Worm (Caenorhabditis elegans) whole organism, L3 larva: Measurements from ENCODE around the gene Y46B2A.3.

Experiments
- ama-1 ChIP-seq: fragments of 150-350 bp; optimal IDR thresholded peaks from 2 replicates; lab custom pipeline; 2018
- egl-27 ChIP-seq: sonication (generic microtip); optimal IDR thresholded peaks from 4 replicates; lab custom pipeline; 2017; ENCODE audit warnings: missing biosample characterization, missing genetic modification reagents, missing genetic modification characterization
- egl-5 ChIP-seq: fragments of 150-350 bp; optimal IDR thresholded peaks from 2 replicates; lab custom pipeline; 2017; ENCODE audit warnings: missing biosample characterization, missing genetic modification reagents, missing genetic modification characterization, inconsistent platforms
- elt-3 ChIP-seq, 3 experiments: fragments of 150-350 bp in 1 of 3; sonication (generic microtip) in 2 of 3; optimal IDR thresholded peaks; 2 replicates in 2 of 3; 4 replicates in 1 of 3; lab custom pipeline; 2014 to 2017; ENCODE audit warnings: missing biosample characterization in 3 of 3, missing genetic modification characterization in 3 of 3
- fkh-10 ChIP-seq: sonication (generic microtip); optimal IDR thresholded peaks from 2 replicates; lab custom pipeline; 2017; ENCODE audit warnings: missing biosample characterization, missing genetic modification reagents, missing genetic modification characterization
- fkh-2 ChIP-seq: fragments of 150-350 bp; optimal IDR thresholded peaks from 2 replicates; lab custom pipeline; 2014; ENCODE audit warnings: missing biosample characterization, missing genetic modification reagents, missing genetic modification characterization
- lin-15B ChIP-seq: fragments of 150-350 bp; optimal IDR thresholded peaks from 2 replicates; lab custom pipeline; 2014; ENCODE audit warnings: missing biosample characterization, missing genetic modification characterization
- nhr-28 ChIP-seq: fragments of 150-350 bp; optimal IDR thresholded peaks from 2 replicates; lab custom pipeline; 2014; ENCODE audit warnings: missing biosample characterization, missing genetic modification characterization
- nhr-43 ChIP-seq: sonication (generic microtip); optimal IDR thresholded peaks from 2 replicates; lab custom pipeline; 2016; ENCODE audit warnings: mild to moderate bottlenecking, missing genetic modification characterization, missing compliant biosample characterization; ENCODE audit not compliant: poor library complexity, severe bottlenecking
- nhr-76 ChIP-seq: fragments of 150-350 bp; sonication (generic microtip); optimal IDR thresholded peaks from 5 replicates; lab custom pipeline; 2014; ENCODE audit warnings: missing biosample characterization, missing genetic modification characterization
- skn-1 ChIP-seq: fragments of 150-350 bp; optimal IDR thresholded peaks from 2 replicates; lab custom pipeline; 2014; ENCODE audit warnings: missing biosample characterization, missing genetic modification characterization
- tbx-2 ChIP-seq: sonication (generic microtip); optimal IDR thresholded peaks from 2 replicates; lab custom pipeline; 2016; ENCODE audit warnings: mild to moderate bottlenecking, missing genetic modification characterization, missing compliant biosample characterization
- unc-39 ChIP-seq: sonication (generic microtip); optimal IDR thresholded peaks from 4 replicates; lab custom pipeline; 2017; ENCODE audit warnings: missing biosample characterization, missing genetic modification characterization
- unc-62 ChIP-seq: fragments of 150-350 bp; sonication (generic microtip); optimal IDR thresholded peaks from 4 replicates; lab custom pipeline; 2014; ENCODE audit warnings: missing biosample characterization, missing genetic modification reagents, missing genetic modification characterization

DNA sequence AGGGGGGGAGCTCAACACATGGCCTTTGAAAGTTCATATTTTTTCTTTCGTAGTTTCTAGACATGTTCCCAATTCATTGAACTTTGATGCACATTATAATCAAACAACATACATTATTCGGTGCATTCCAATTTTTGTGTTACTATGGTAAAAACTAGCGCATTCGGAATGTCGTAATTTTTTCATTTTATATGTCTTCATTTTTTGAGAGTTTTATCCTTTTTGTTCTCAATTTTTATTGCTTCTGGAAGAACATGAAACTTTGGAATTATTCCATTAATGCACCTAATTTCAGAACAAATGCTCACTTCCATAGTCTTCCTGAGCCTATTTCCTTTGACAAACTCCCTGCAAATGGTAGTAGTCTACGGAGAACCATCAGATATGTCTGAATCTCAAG lies 34.9 kb upstream of the Y46B2A.3 start, which contains the start of gene T07D3.2:
- TF ChIP-seq nhr-76 (no peak), skn-1 (tag; lab: Kevin White, UChicago) (no peak), unc-62 (GFP tag; lab: Kevin White, UChicago) (no peak), egl-5 (tag; lab: Kevin White, UChicago) (no peak), ama-1 (lab: Kevin White, UChicago) (no peak), fkh-10 (GFP tag; lab: Kevin White, UChicago) (no peak), nhr-43 (tag; lab: Kevin White, UChicago) (no peak), lin-15B (no peak), fkh-2 (no peak), nhr-28 (tag; lab: Kevin White, UChicago) (no peak), elt-3 (tag; optimal IDR thresholded peaks at IDR 0.05; lab: Kevin White, UChicago) (no peak), tbx-2 (tag; lab: Kevin White, UChicago) (no peak), egl-27 (tag; lab: Kevin White, UChicago) (no peak), unc-39 (tag; lab: Kevin White, UChicago) (no peak)
